Fruit fly (Drosophila melanogaster) whole organism, adult: ENCODE data around the gene Bug22.

Experiments used
- Clk ChIP-seq: fragments of 200-800 bp; sonication (Bioruptor generic); optimal IDR thresholded peaks from 2 replicates; lab custom pipeline; 2017; ENCODE audit warnings: missing biosample characterization, missing genetic modification characterization
- Crg-1 ChIP-seq: fragments of 200-800 bp; sonication (Bioruptor generic); optimal IDR thresholded peaks from 2 replicates; lab custom pipeline; 2016; ENCODE audit warnings: missing biosample characterization, missing genetic modification characterization
- Hr96 ChIP-seq: fragments of 200-800 bp; sonication (Bioruptor generic); optimal IDR thresholded peaks from 2 replicates; lab custom pipeline; 2016; ENCODE audit warnings: missing biosample characterization, missing genetic modification characterization
- bab1 ChIP-seq: fragments of 200-800 bp; sonication (Bioruptor generic); optimal IDR thresholded peaks from 3 replicates; lab custom pipeline; 2019; ENCODE audit warnings: missing biosample characterization, mild to moderate bottlenecking, missing genetic modification characterization, moderate library complexity
- cnc ChIP-seq, 2 experiments: fragments of >200 bp; optimal IDR thresholded peaks; 2 replicates each; lab custom pipeline; 2017
- kay ChIP-seq: fragments of 200-800 bp; sonication (Bioruptor generic); peaks from one replicate; lab custom pipeline; 2016; ENCODE audit warnings: missing biosample characterization, missing genetic modification characterization, borderline replicate concordance
- pad ChIP-seq: fragments of 200-800 bp; sonication (Bioruptor generic); optimal IDR thresholded peaks from 3 replicates; lab custom pipeline; 2017; ENCODE audit warnings: missing biosample characterization, missing genetic modification characterization, mild to moderate bottlenecking, moderate library complexity, missing genetic modification reagents

- TF ChIP-seq Crg-1 (GFP tag; lab: Kevin White, UChicago) (no peak), kay (GFP tag; lab: Kevin White, UChicago) (peak; percentile 67), pad (GFP tag; lab: Kevin White, UChicago) (no peak), cnc (optimal IDR thresholded peaks at IDR 0.05; lab: Kevin White, UChicago) (no peak), Hr96 (GFP tag; lab: Kevin White, UChicago) (no peak), Clk (GFP tag; lab: Kevin White, UChicago) (no peak), bab1 (no peak)
Measured at dm6 chr2L:10472257-10472656, 41.5 kb upstream of the Bug22 start.
